Fruit fly (Drosophila melanogaster) whole organism, embryonic: ENCODE measurements around the gene mRpS31.

Experiments used
- Asciz ChIP-seq: fragments of 200-800 bp; sonication (Bioruptor generic); optimal IDR thresholded peaks from 2 replicates; lab custom pipeline; 2017; ENCODE audit warnings: missing biosample characterization, mild to moderate bottlenecking, missing genetic modification characterization, missing genetic modification reagents
- Atf3 ChIP-seq: fragments of 200-800 bp; sonication (Bioruptor generic); optimal IDR thresholded peaks from 3 replicates; lab custom pipeline; 2016; ENCODE audit warnings: missing biosample characterization, missing genetic modification characterization
- B-H1 ChIP-seq: fragments of 200-800 bp; sonication (Bioruptor generic); IDR thresholded peaks from 3 replicates; pipeline ENCODE4 v1.3.6; 2022; ENCODE audit warnings: missing biosample characterization, missing genetic modification characterization
- CG10321 ChIP-seq: fragments of 200-800 bp; sonication (Bioruptor generic); IDR thresholded peaks from 2 replicates; pipeline ENCODE4 v1.3.6; 2022; ENCODE audit warnings: missing biosample characterization, missing genetic modification characterization
- CG11560 ChIP-seq: fragments of 200-800 bp; sonication (Bioruptor generic); IDR thresholded peaks from 3 replicates; pipeline ENCODE4 v1.3.6; 2022; ENCODE audit warnings: missing biosample characterization, missing genetic modification characterization
- CG12071 ChIP-seq: fragments of 200-800 bp; sonication (Bioruptor generic); optimal IDR thresholded peaks from 3 replicates; lab custom pipeline; 2018; ENCODE audit warnings: missing biosample characterization, mild to moderate bottlenecking, missing genetic modification characterization
- CG12299 ChIP-seq: fragments of 200-800 bp; sonication (Bioruptor generic); optimal IDR thresholded peaks from 2 replicates; lab custom pipeline; 2018; ENCODE audit warnings: missing biosample characterization, mild to moderate bottlenecking, missing genetic modification characterization
- CG13296 ChIP-seq: fragments of 200-800 bp; sonication (Bioruptor generic); optimal IDR thresholded peaks from 3 replicates; lab custom pipeline; 2018; ENCODE audit warnings: missing biosample characterization, mild to moderate bottlenecking, missing genetic modification characterization
- CG13775 ChIP-seq: fragments of 200-800 bp; sonication (Bioruptor generic); optimal IDR thresholded peaks from 3 replicates; lab custom pipeline; 2017; ENCODE audit warnings: missing biosample characterization, mild to moderate bottlenecking, missing genetic modification characterization
- CG14965 ChIP-seq: fragments of 200-800 bp; sonication (Bioruptor generic); optimal IDR thresholded peaks from 2 replicates; lab custom pipeline; 2016; ENCODE audit warnings: missing biosample characterization, missing genetic modification characterization, borderline replicate concordance
- CG1647 ChIP-seq: fragments of 200-800 bp; sonication (Bioruptor generic); optimal IDR thresholded peaks from 3 replicates; lab custom pipeline; 2016; ENCODE audit warnings: missing biosample characterization, missing genetic modification characterization
- CG17328 ChIP-seq: fragments of 200-800 bp; sonication (Bioruptor generic); IDR thresholded peaks from 2 replicates; pipeline ENCODE4 v1.3.6; 2022; ENCODE audit warnings: missing biosample characterization, missing genetic modification characterization
- CG17385 ChIP-seq: fragments of 200-800 bp; sonication (Bioruptor generic); optimal IDR thresholded peaks from 3 replicates; lab custom pipeline; 2018; ENCODE audit warnings: missing biosample characterization, mild to moderate bottlenecking, missing genetic modification characterization
- CG17829 ChIP-seq: fragments of 200-800 bp; optimal IDR thresholded peaks from 2 replicates; lab custom pipeline; 2019; ENCODE audit warnings: missing biosample characterization, mild to moderate bottlenecking, missing genetic modification characterization, moderate library complexity
- CG2199 ChIP-seq: fragments of 200-800 bp; sonication (Bioruptor generic); IDR thresholded peaks from 3 replicates; pipeline ENCODE4 v1.3.6; 2022; ENCODE audit warnings: missing biosample characterization, missing genetic modification characterization
- CG2875 ChIP-seq: fragments of 200-800 bp; sonication (Bioruptor generic); optimal IDR thresholded peaks from 2 replicates; lab custom pipeline; 2017; ENCODE audit warnings: missing biosample characterization, mild to moderate bottlenecking, missing genetic modification characterization, missing genetic modification reagents
- CG2889 ChIP-seq: fragments of 200-800 bp; sonication (Bioruptor generic); IDR thresholded peaks from 3 replicates; pipeline ENCODE4 v1.3.6; 2022; ENCODE audit warnings: missing biosample characterization, missing genetic modification characterization
- CG31224 ChIP-seq: fragments of 200-800 bp; sonication (Bioruptor generic); IDR thresholded peaks from 2 replicates; pipeline ENCODE4 v1.3.6; 2022; ENCODE audit warnings: missing biosample characterization, missing genetic modification characterization
- CG31441 ChIP-seq: fragments of 200-800 bp; sonication (Bioruptor generic); IDR thresholded peaks from 2 replicates; pipeline ENCODE4 v1.3.6; 2022; ENCODE audit warnings: missing biosample characterization, missing genetic modification characterization
- CG34224 ChIP-seq: fragments of 200-800 bp; sonication (Bioruptor generic); IDR thresholded peaks from 3 replicates; pipeline ENCODE4 v1.3.6; 2022; ENCODE audit warnings: missing biosample characterization, missing genetic modification characterization; ENCODE audit not compliant: partially characterized antibody
- CG3847 ChIP-seq: fragments of 200-800 bp; sonication (Bioruptor generic); IDR thresholded peaks from 2 replicates; pipeline ENCODE4 v1.3.6; 2022; ENCODE audit warnings: missing biosample characterization, missing genetic modification characterization
- CG7745 ChIP-seq: fragments of 200-800 bp; sonication (Bioruptor generic); optimal IDR thresholded peaks from 2 replicates; lab custom pipeline; 2018; ENCODE audit warnings: missing biosample characterization, mild to moderate bottlenecking, missing genetic modification characterization, moderate library complexity
- CkIIα-i1 ChIP-seq: fragments of 200-800 bp; sonication (Bioruptor generic); IDR thresholded peaks from 2 replicates; pipeline ENCODE4 v1.3.6; 2022; ENCODE audit warnings: missing biosample characterization, missing genetic modification characterization
- D ChIP-seq, 2 experiments: fragments of 200-800 bp in 1 of 2; fragments of >200 bp in 1 of 2; sonication (Bioruptor generic) in 1 of 2; optimal IDR thresholded peaks; 2 replicates in 1 of 2; 3 replicates in 1 of 2; lab custom pipeline; 2017; ENCODE audit warnings: mild to moderate bottlenecking in 1 of 2, missing biosample characterization in 1 of 2, missing genetic modification characterization in 1 of 2, missing genetic modification reagents in 1 of 2
- D19A ChIP-seq: fragments of 200-800 bp; optimal IDR thresholded peaks from 3 replicates; lab custom pipeline; 2019; ENCODE audit warnings: missing biosample characterization, mild to moderate bottlenecking, missing genetic modification characterization, moderate library complexity
- Doc3 ChIP-seq: fragments of 200-800 bp; sonication (Bioruptor generic); IDR thresholded peaks from 3 replicates; pipeline ENCODE4 v1.3.6; 2022; ENCODE audit warnings: missing biosample characterization, missing genetic modification characterization; ENCODE audit not compliant: partially characterized antibody
- GATAe ChIP-seq: fragments of 200-800 bp; sonication (Bioruptor generic); conservative IDR thresholded peaks from 2 replicates; pipeline ENCODE4 v1.3.6; 2022; ENCODE audit warnings: missing biosample characterization, missing genetic modification characterization
- Gug ChIP-seq: fragments of 200-800 bp; sonication (Bioruptor generic); IDR thresholded peaks from 4 replicates; pipeline ENCODE4 v1.3.6; 2022; ENCODE audit warnings: missing biosample characterization, missing genetic modification characterization
- H2.0 ChIP-seq: fragments of 200-800 bp; sonication (Bioruptor generic); IDR thresholded peaks from 2 replicates; pipeline ENCODE4 v1.3.6; 2022; ENCODE audit warnings: missing biosample characterization, missing genetic modification characterization
- Hand ChIP-seq: fragments of 200-800 bp; sonication (Bioruptor generic); optimal IDR thresholded peaks from 2 replicates; lab custom pipeline; 2017; ENCODE audit warnings: mild to moderate bottlenecking, missing biosample characterization, missing genetic modification reagents, missing genetic modification characterization
- Hr51 ChIP-seq, 2 experiments: fragments of 200-800 bp; sonication (Bioruptor generic); optimal IDR thresholded peaks; 2 replicates in 1 of 2; 3 replicates in 1 of 2; lab custom pipeline; 2016 to 2018; ENCODE audit warnings: missing biosample characterization in 2 of 2, missing genetic modification characterization in 2 of 2, mild to moderate bottlenecking in 1 of 2, moderate library complexity in 1 of 2
- Sry-β ChIP-seq: fragments of 200-800 bp; sonication (Bioruptor generic); optimal IDR thresholded peaks from 2 replicates; lab custom pipeline; 2018; ENCODE audit warnings: missing biosample characterization, mild to moderate bottlenecking, missing genetic modification characterization, moderate library complexity
- Trl ChIP-seq, 3 experiments: fragments of >200 bp in 2 of 3; fragments of 200-800 bp in 1 of 3; sonication (Bioruptor generic) in 1 of 3; optimal IDR thresholded peaks; 2 replicates in 1 of 3; 3 replicates in 2 of 3; lab custom pipeline; 2016 to 2017; ENCODE audit warnings: missing biosample characterization in 1 of 3, missing genetic modification characterization in 1 of 3
- ara ChIP-seq: fragments of 200-800 bp; sonication (Bioruptor generic); IDR thresholded peaks from 2 replicates; pipeline ENCODE4 v1.3.6; 2022; ENCODE audit warnings: missing biosample characterization, missing genetic modification characterization
- cg ChIP-seq: fragments of 200-800 bp; sonication (Bioruptor generic); optimal IDR thresholded peaks from 3 replicates; lab custom pipeline; 2019; ENCODE audit warnings: missing biosample characterization, mild to moderate bottlenecking, missing genetic modification characterization, moderate library complexity
- chn ChIP-seq: fragments of 200-800 bp; sonication (Bioruptor generic); optimal IDR thresholded peaks from 2 replicates; lab custom pipeline; 2016; ENCODE audit warnings: missing biosample characterization, missing genetic modification characterization
- croc ChIP-seq: fragments of 200-800 bp; sonication (Bioruptor generic); conservative IDR thresholded peaks from 3 replicates; pipeline ENCODE4 v1.3.6; 2022; ENCODE audit warnings: missing biosample characterization, missing genetic modification characterization
- esg ChIP-seq: fragments of 200-800 bp; sonication (Bioruptor generic); conservative IDR thresholded peaks from 2 replicates; pipeline ENCODE4 v1.3.6; 2022; ENCODE audit warnings: missing biosample characterization, missing genetic modification characterization
- fru ChIP-seq: fragments of >200 bp; optimal IDR thresholded peaks from 2 replicates; lab custom pipeline; 2017
- insv ChIP-seq, 2 experiments: fragments of 200-800 bp; sonication (Bioruptor generic); optimal IDR thresholded peaks; 3 replicates each; lab custom pipeline; 2016 to 2018; ENCODE audit warnings: missing biosample characterization in 2 of 2, missing genetic modification characterization in 2 of 2
- pan ChIP-seq, 4 experiments: fragments of >200 bp in 3 of 4; fragments of 200-800 bp in 1 of 4; sonication (Bioruptor generic) in 1 of 4; optimal IDR thresholded peaks in 3 of 4; IDR thresholded peaks in 1 of 4; 2 replicates each; pipeline versions ENCODE4 v1.3.6 to Lab custom; 2017 to 2022; ENCODE audit warnings: missing biosample characterization in 2 of 4, missing genetic modification characterization in 2 of 4, mixed read lengths in 1 of 4
- pzg ChIP-seq: fragments of 200-800 bp; sonication (Bioruptor generic); optimal IDR thresholded peaks from 3 replicates; lab custom pipeline; 2018; ENCODE audit warnings: missing biosample characterization, mild to moderate bottlenecking, missing genetic modification characterization, moderate library complexity
- repo ChIP-seq: fragments of 200-800 bp; sonication (Bioruptor generic); optimal IDR thresholded peaks from 2 replicates; lab custom pipeline; 2016; ENCODE audit warnings: missing biosample characterization, missing genetic modification characterization
- run ChIP-seq: fragments of 200-800 bp; sonication (Bioruptor generic); optimal IDR thresholded peaks from 3 replicates; lab custom pipeline; 2018; ENCODE audit warnings: missing biosample characterization, mild to moderate bottlenecking, missing genetic modification characterization
- slp2 ChIP-seq: fragments of 200-800 bp; sonication (Bioruptor generic); optimal IDR thresholded peaks from 2 replicates; lab custom pipeline; 2016; ENCODE audit warnings: missing biosample characterization, missing genetic modification characterization
- so ChIP-seq: fragments of 200-800 bp; sonication (Bioruptor generic); IDR thresholded peaks from 3 replicates; pipeline ENCODE4 v1.3.6; 2022; ENCODE audit warnings: missing biosample characterization, missing genetic modification characterization
- stwl ChIP-seq: fragments of 200-800 bp; sonication (Bioruptor generic); optimal IDR thresholded peaks from 3 replicates; lab custom pipeline; 2018; ENCODE audit warnings: missing biosample characterization, mild to moderate bottlenecking, missing genetic modification characterization, moderate library complexity
- zfh1 ChIP-seq: fragments of 200-800 bp; sonication (Bioruptor generic); IDR thresholded peaks from 3 replicates; pipeline ENCODE4 v1.3.6; 2022; ENCODE audit warnings: missing biosample characterization, missing genetic modification characterization

mRpS31 gene

dm6 chr3L:16001164-16001679, 3.8 kb upstream of the mRpS31 start (continued):
- TF ChIP-seq D (optimal IDR thresholded peaks at IDR 0.05; lab: Kevin White, UChicago) (no peak), D (GFP tag; optimal IDR thresholded peaks at IDR 0.05; lab: Kevin White, UChicago) (peak; percentile 23), pzg (GFP tag; lab: Kevin White, UChicago) (peak; percentile 11), zfh1 (GFP tag; lab: Robert Waterston, UW) (peak; percentile 49; the same call in 1 of the 3 replicates), B-H1 (peak; percentile 26; the same call in 2 of the 3 replicates), CG2875 (GFP tag; lab: Kevin White, UChicago) (peak; percentile 27), CG12071 (GFP tag; lab: Kevin White, UChicago) (peak; percentile 55), H2.0 (peak; percentile 51), CG12299 (tag; lab: Kevin White, UChicago) (peak; percentile 68), fru (lab: Kevin White, UChicago) (no peak), CG11560 (tag; lab: Robert Waterston, UW) (no peak), CG34224 (peak; percentile 47; the same call in 1 of the 3 replicates), esg (GFP tag; lab: Robert Waterston, UW) (peak; percentile 60; the same call in 1 of the 2 replicates), Doc3 (GFP tag; lab: Robert Waterston, UW) (no peak), slp2 (GFP tag; lab: Kevin White, UChicago) (peak; percentile 67), cg (GFP tag; lab: Kevin White, UChicago) (peak; percentile 34), run (tag; lab: Kevin White, UChicago) (no peak), Hand (GFP tag; lab: Kevin White, UChicago) (peak; percentile 91), CG13775 (GFP tag; lab: Kevin White, UChicago) (peak; percentile 74), CG17328 (peak; percentile 36; the same call in 1 of the 2 replicates), CG31224 (GFP tag; lab: Robert Waterston, UW) (peak; percentile 50; the same call in 1 of the 2 replicates), stwl (tag; lab: Kevin White, UChicago) (no peak), CG10321 (GFP tag; lab: Robert Waterston, UW) (peak; percentile 33; the same call in 1 of the 2 replicates), Atf3 (GFP tag; lab: Kevin White, UChicago) (peak; percentile 37), chn (peak; percentile 40), so (peak; percentile 69; the same call in 1 of the 3 replicates), CG2889 (peak; percentile 52; the same call in 1 of the 3 replicates), Asciz (GFP tag; lab: Kevin White, UChicago) (peak; percentile 22), insv (GFP tag; optimal IDR thresholded peaks at IDR 0.05; lab: Kevin White, UChicago) (peak in 1 of 2 experiments; percentile 45), CkIIα-i1 (GFP tag; lab: Robert Waterston, UW) (no peak), CG7745 (tag; lab: Kevin White, UChicago) (no peak), croc (GFP tag; lab: Robert Waterston, UW) (no peak), GATAe (GFP tag; lab: Robert Waterston, UW) (peak; percentile 40; the same call in 1 of the 2 replicates), repo (GFP tag; lab: Kevin White, UChicago) (peak; percentile 71), ara (GFP tag; lab: Robert Waterston, UW) (no peak), CG2199 (no peak), CG13296 (GFP tag; lab: Kevin White, UChicago) (peak; percentile 88), CG17385 (GFP tag; lab: Kevin White, UChicago) (peak; percentile 81), CG14965 (GFP tag; lab: Kevin White, UChicago) (no peak), CG3847 (GFP tag; lab: Robert Waterston, UW) (peak; percentile 69), Sry-β (GFP tag; lab: Kevin White, UChicago) (no peak), CG31441 (GFP tag; lab: Robert Waterston, UW) (peak; percentile 62), pan (optimal IDR thresholded peaks at IDR 0.05; lab: Kevin White, UChicago) (no peak), pan (GFP tag; optimal IDR thresholded peaks at IDR 0.05 in 1 of 2, IDR thresholded peaks at IDR 0.05 in 1 of 2) (peak in 1 of 2 experiments; percentile 80), Hr51 (GFP tag; optimal IDR thresholded peaks at IDR 0.05; lab: Kevin White, UChicago) (peak; percentile 65 to 85), Trl (optimal IDR thresholded peaks at IDR 0.05; lab: Kevin White, UChicago) (peak in 1 of 2 experiments; percentile 57), Trl (GFP tag; optimal IDR thresholded peaks at IDR 0.05; lab: Kevin White, UChicago) (peak; percentile 63), D19A (tag; lab: Kevin White, UChicago) (peak; percentile 34), CG17829 (tag; lab: Kevin White, UChicago) (peak; percentile 59), CG1647 (no peak), Gug (GFP tag; lab: Robert Waterston, UW) (peak; percentile 50; the same call in 2 of the 4 replicates)
